Fruit fly (Drosophila melanogaster) whole organism, embryonic: Measurements from ENCODE around the gene CG43120.

Experiments
- B-H1 ChIP-seq: fragments of 200-800 bp; sonication (Bioruptor generic); IDR thresholded peaks from 3 replicates; pipeline ENCODE4 v1.3.6; 2022; ENCODE audit warnings: missing biosample characterization, missing genetic modification characterization
- Bdp1 ChIP-seq: fragments of 200-800 bp; sonication (Bioruptor generic); optimal IDR thresholded peaks from 3 replicates; lab custom pipeline; 2016; ENCODE audit warnings: missing biosample characterization, missing genetic modification characterization
- CG1024 ChIP-seq: fragments of 200-800 bp; sonication (Bioruptor generic); IDR thresholded peaks from 2 replicates; pipeline ENCODE4 v1.3.6; 2022; ENCODE audit warnings: missing biosample characterization, missing genetic modification characterization
- CG10321 ChIP-seq: fragments of 200-800 bp; sonication (Bioruptor generic); IDR thresholded peaks from 2 replicates; pipeline ENCODE4 v1.3.6; 2022; ENCODE audit warnings: missing biosample characterization, missing genetic modification characterization
- CG11398 ChIP-seq: fragments of 200-800 bp; sonication (Bioruptor generic); optimal IDR thresholded peaks from 2 replicates; lab custom pipeline; 2016; ENCODE audit warnings: missing biosample characterization, missing genetic modification characterization
- CG1233 ChIP-seq: fragments of 200-800 bp; sonication (Bioruptor generic); optimal IDR thresholded peaks from 4 replicates; lab custom pipeline; 2018; ENCODE audit warnings: missing biosample characterization, mild to moderate bottlenecking, missing genetic modification characterization
- CG12391 ChIP-seq: fragments of 200-800 bp; sonication (Bioruptor generic); optimal IDR thresholded peaks from 3 replicates; lab custom pipeline; 2018; ENCODE audit warnings: missing biosample characterization, mild to moderate bottlenecking, missing genetic modification characterization, moderate library complexity
- CG13424 ChIP-seq: fragments of 200-800 bp; sonication (Bioruptor generic); optimal IDR thresholded peaks from 2 replicates; lab custom pipeline; 2019; ENCODE audit warnings: missing biosample characterization, mild to moderate bottlenecking, missing genetic modification characterization, moderate library complexity
- CG14014 ChIP-seq: fragments of 200-800 bp; sonication (Bioruptor generic); IDR thresholded peaks from 2 replicates; pipeline ENCODE4 v1.3.6; 2022; ENCODE audit warnings: missing biosample characterization, missing genetic modification characterization
- CG14710 ChIP-seq: fragments of 200-800 bp; sonication (Bioruptor generic); optimal IDR thresholded peaks from 3 replicates; lab custom pipeline; 2019; ENCODE audit warnings: missing biosample characterization, mild to moderate bottlenecking, missing genetic modification characterization, moderate library complexity
- CG1647 ChIP-seq: fragments of 200-800 bp; sonication (Bioruptor generic); optimal IDR thresholded peaks from 3 replicates; lab custom pipeline; 2016; ENCODE audit warnings: missing biosample characterization, missing genetic modification characterization
- CG17361 ChIP-seq: fragments of 200-800 bp; sonication (Bioruptor generic); IDR thresholded peaks from 3 replicates; pipeline ENCODE4 v1.3.6; 2022; ENCODE audit warnings: missing biosample characterization, missing genetic modification characterization
- CG18476 ChIP-seq: fragments of 200-800 bp; sonication (Bioruptor generic); optimal IDR thresholded peaks from 2 replicates; lab custom pipeline; 2016; ENCODE audit warnings: missing biosample characterization, mild to moderate bottlenecking, missing genetic modification characterization
- CG34422 ChIP-seq: fragments of 200-800 bp; sonication (Bioruptor generic); IDR thresholded peaks from 3 replicates; pipeline ENCODE4 v1.3.6; 2022; ENCODE audit warnings: missing biosample characterization, missing genetic modification characterization
- CG3847 ChIP-seq: fragments of 200-800 bp; sonication (Bioruptor generic); IDR thresholded peaks from 2 replicates; pipeline ENCODE4 v1.3.6; 2022; ENCODE audit warnings: missing biosample characterization, missing genetic modification characterization
- CG4707 ChIP-seq: fragments of 200-800 bp; sonication (Bioruptor generic); optimal IDR thresholded peaks from 2 replicates; lab custom pipeline; 2018; ENCODE audit warnings: missing biosample characterization, mild to moderate bottlenecking, missing genetic modification characterization, moderate library complexity
- CG6813 ChIP-seq: fragments of 200-800 bp; sonication (Bioruptor generic); optimal IDR thresholded peaks from 2 replicates; lab custom pipeline; 2017; ENCODE audit warnings: missing biosample characterization, missing genetic modification characterization, mild to moderate bottlenecking, moderate library complexity, missing genetic modification reagents
- CG7556 ChIP-seq: fragments of 200-800 bp; sonication (Bioruptor generic); optimal IDR thresholded peaks from 2 replicates; lab custom pipeline; 2017; ENCODE audit warnings: missing biosample characterization, mild to moderate bottlenecking, missing genetic modification characterization
- CG9609 ChIP-seq: fragments of 200-800 bp; sonication (Bioruptor generic); optimal IDR thresholded peaks from 3 replicates; lab custom pipeline; 2016; ENCODE audit warnings: missing biosample characterization, missing genetic modification characterization
- CG9727 ChIP-seq: fragments of 200-800 bp; sonication (Bioruptor generic); optimal IDR thresholded peaks from 3 replicates; lab custom pipeline; 2017; ENCODE audit warnings: missing biosample characterization, mild to moderate bottlenecking, missing genetic modification characterization
- Dek ChIP-seq: fragments of 200-800 bp; sonication (Bioruptor generic); optimal IDR thresholded peaks from 3 replicates; lab custom pipeline; 2019; ENCODE audit warnings: missing biosample characterization, mild to moderate bottlenecking, missing genetic modification characterization, moderate library complexity
- Drgx ChIP-seq: fragments of 200-800 bp; sonication (Bioruptor generic); IDR thresholded peaks from 2 replicates; pipeline ENCODE4 v1.3.6; 2022; ENCODE audit warnings: missing biosample characterization, missing genetic modification characterization
- ERR ChIP-seq: fragments of 200-800 bp; sonication (Bioruptor generic); optimal IDR thresholded peaks from 2 replicates; lab custom pipeline; 2016; ENCODE audit warnings: missing biosample characterization, missing genetic modification characterization
- GATAe ChIP-seq: fragments of 200-800 bp; sonication (Bioruptor generic); conservative IDR thresholded peaks from 2 replicates; pipeline ENCODE4 v1.3.6; 2022; ENCODE audit warnings: missing biosample characterization, missing genetic modification characterization
- H2.0 ChIP-seq: fragments of 200-800 bp; sonication (Bioruptor generic); IDR thresholded peaks from 2 replicates; pipeline ENCODE4 v1.3.6; 2022; ENCODE audit warnings: missing biosample characterization, missing genetic modification characterization
- HmgD ChIP-seq: fragments of 200-800 bp; sonication (Bioruptor generic); optimal IDR thresholded peaks from 3 replicates; lab custom pipeline; 2016; ENCODE audit warnings: missing biosample characterization, missing genetic modification characterization
- HmgZ ChIP-seq: fragments of 200-800 bp; sonication (Bioruptor generic); optimal IDR thresholded peaks from 2 replicates; lab custom pipeline; 2018; ENCODE audit warnings: missing biosample characterization, mild to moderate bottlenecking, missing genetic modification characterization
- Hr39 ChIP-seq: fragments of >200 bp; optimal IDR thresholded peaks from 2 replicates; lab custom pipeline; 2017
- Opbp ChIP-seq: fragments of 200-800 bp; sonication (Bioruptor generic); IDR thresholded peaks from 3 replicates; pipeline ENCODE4 v1.3.6; 2022; ENCODE audit warnings: missing biosample characterization, missing genetic modification characterization; ENCODE audit not compliant: partially characterized antibody
- Poxn ChIP-seq: fragments of 200-800 bp; sonication (Bioruptor generic); IDR thresholded peaks from 2 replicates; pipeline ENCODE4 v1.3.6; 2022; ENCODE audit warnings: missing biosample characterization, missing genetic modification characterization
- Sry-δ ChIP-seq: fragments of 200-800 bp; sonication (Bioruptor generic); optimal IDR thresholded peaks from 2 replicates; lab custom pipeline; 2016; ENCODE audit warnings: missing biosample characterization, missing genetic modification characterization
- Ssrp ChIP-seq: fragments of 200-800 bp; sonication (Bioruptor generic); optimal IDR thresholded peaks from 2 replicates; lab custom pipeline; 2018; ENCODE audit warnings: missing biosample characterization, mild to moderate bottlenecking, missing genetic modification characterization, moderate library complexity
- TFAM ChIP-seq: fragments of 200-800 bp; sonication (Bioruptor generic); optimal IDR thresholded peaks from 2 replicates; lab custom pipeline; 2017; ENCODE audit warnings: missing biosample characterization, missing genetic modification characterization, inconsistent platforms
- az2 ChIP-seq: fragments of 200-800 bp; sonication (Bioruptor generic); optimal IDR thresholded peaks from 3 replicates; lab custom pipeline; 2016; ENCODE audit warnings: missing biosample characterization, missing genetic modification characterization
- bowl ChIP-seq: fragments of 200-800 bp; sonication (Bioruptor generic); IDR thresholded peaks from 2 replicates; pipeline ENCODE4 v1.3.6; 2022; ENCODE audit warnings: missing biosample characterization, missing genetic modification characterization
- corto ChIP-seq: fragments of 200-800 bp; sonication (Bioruptor generic); optimal IDR thresholded peaks from 2 replicates; lab custom pipeline; 2016; ENCODE audit warnings: missing biosample characterization, mild to moderate bottlenecking, missing genetic modification characterization, moderate library complexity
- da ChIP-seq: fragments of 200-800 bp; sonication (Bioruptor generic); optimal IDR thresholded peaks from 2 replicates; lab custom pipeline; 2016; ENCODE audit warnings: missing biosample characterization, missing genetic modification characterization
- eve ChIP-seq, 2 experiments: fragments of >200 bp; optimal IDR thresholded peaks; 2 replicates each; lab custom pipeline; 2017; ENCODE audit warnings: missing biosample characterization in 2 of 2, missing genetic modification characterization in 2 of 2
- fd3F ChIP-seq: fragments of 200-800 bp; sonication (Bioruptor generic); optimal IDR thresholded peaks from 2 replicates; lab custom pipeline; 2018; ENCODE audit warnings: missing biosample characterization, mild to moderate bottlenecking, missing genetic modification characterization, moderate library complexity
- gcm2 ChIP-seq: fragments of 200-800 bp; sonication (Bioruptor generic); optimal IDR thresholded peaks from 2 replicates; lab custom pipeline; 2016; ENCODE audit warnings: missing biosample characterization, missing genetic modification characterization
- grau ChIP-seq: fragments of 200-800 bp; optimal IDR thresholded peaks from 3 replicates; lab custom pipeline; 2019; ENCODE audit warnings: missing biosample characterization, mild to moderate bottlenecking, missing genetic modification characterization, moderate library complexity
- her ChIP-seq: fragments of 200-800 bp; sonication (Bioruptor generic); optimal IDR thresholded peaks from 2 replicates; lab custom pipeline; 2016; ENCODE audit warnings: missing biosample characterization, missing genetic modification characterization
- klu ChIP-seq: fragments of 200-800 bp; sonication (Bioruptor generic); IDR thresholded peaks from 2 replicates; pipeline ENCODE4 v1.3.6; 2022; ENCODE audit warnings: missing biosample characterization, missing genetic modification characterization
- maf-S ChIP-seq: fragments of 200-800 bp; sonication (Bioruptor generic); optimal IDR thresholded peaks from 2 replicates; lab custom pipeline; 2016; ENCODE audit warnings: missing biosample characterization, missing genetic modification characterization
- otp ChIP-seq: fragments of 200-800 bp; sonication (Bioruptor generic); IDR thresholded peaks from 3 replicates; pipeline ENCODE4, ENCODE4 v1.3.6; 2022; ENCODE audit warnings: missing biosample characterization, missing genetic modification characterization
- p53 ChIP-seq: fragments of 200-800 bp; sonication (Bioruptor generic); optimal IDR thresholded peaks from 2 replicates; lab custom pipeline; 2016; ENCODE audit warnings: missing biosample characterization, missing genetic modification characterization
- ranshi ChIP-seq: fragments of 200-800 bp; sonication (Bioruptor generic); IDR thresholded peaks from 2 replicates; pipeline ENCODE4 v1.3.6; 2022; ENCODE audit warnings: missing biosample characterization, missing genetic modification characterization
- trem ChIP-seq: fragments of 200-800 bp; optimal IDR thresholded peaks from 3 replicates; lab custom pipeline; 2019; ENCODE audit warnings: missing biosample characterization, mild to moderate bottlenecking, missing genetic modification characterization, moderate library complexity
- tup ChIP-seq: fragments of 200-800 bp; sonication (Bioruptor generic); optimal IDR thresholded peaks from 2 replicates; lab custom pipeline; 2016; ENCODE audit warnings: missing biosample characterization, mild to moderate bottlenecking, missing genetic modification characterization, moderate library complexity
- tx ChIP-seq: fragments of 200-800 bp; sonication (Bioruptor generic); optimal IDR thresholded peaks from 2 replicates; lab custom pipeline; 2016; ENCODE audit warnings: missing biosample characterization, missing genetic modification characterization
- zen2 ChIP-seq: fragments of 200-800 bp; sonication (Bioruptor generic); IDR thresholded peaks from 3 replicates; pipeline ENCODE4 v1.3.6; 2022; ENCODE audit warnings: missing biosample characterization, missing genetic modification characterization; ENCODE audit not compliant: partially characterized antibody

Gene CG43120

dm6 chr3L:14354285-14355092 lies 27.2 kb upstream of the CG43120 start (continued):
- TF ChIP-seq Sry-δ (GFP tag; lab: Kevin White, UChicago) = no peak
- TF ChIP-seq TFAM (GFP tag; lab: Kevin White, UChicago) = no peak
- 0 out of 3 replicates have a peak, but pooled peaks have one; percentile 23 for TF ChIP-seq CG17361 (GFP tag; lab: Robert Waterston, UW)
- no peak for TF ChIP-seq eve (GFP tag; optimal IDR thresholded peaks at IDR 0.05; lab: Kevin White, UChicago)
- no peak for TF ChIP-seq tup
- TF ChIP-seq Ssrp (tag; lab: Kevin White, UChicago) = peak; percentile 17
- TF ChIP-seq CG1024 = no peak
- TF ChIP-seq fd3F (GFP tag; lab: Kevin White, UChicago) = no peak
- TF ChIP-seq otp (GFP tag; lab: Robert Waterston, UW) = no peak
- no peak for TF ChIP-seq CG34422 (GFP tag; lab: Robert Waterston, UW)
- TF ChIP-seq CG1233 (GFP tag; lab: Kevin White, UChicago) = peak; percentile 38
- TF ChIP-seq trem = no peak
- TF ChIP-seq her (GFP tag; lab: Kevin White, UChicago) = no peak
- no peak for TF ChIP-seq CG14710 (tag; lab: Kevin White, UChicago)
- TF ChIP-seq CG1647 (GFP tag; lab: Kevin White, UChicago) = no peak
- no peak for TF ChIP-seq GATAe (GFP tag; lab: Robert Waterston, UW)
- peak; percentile 36 for TF ChIP-seq CG12391 (tag; lab: Kevin White, UChicago)
- no peak for TF ChIP-seq CG10321 (GFP tag; lab: Robert Waterston, UW)
- TF ChIP-seq gcm2 (GFP tag; lab: Kevin White, UChicago) = no peak
- TF ChIP-seq H2.0 = no peak
- no peak for TF ChIP-seq klu (GFP tag; lab: Robert Waterston, UW)
- TF ChIP-seq CG9727 (GFP tag; lab: Kevin White, UChicago) = peak; percentile 3
- TF ChIP-seq CG13424 = peak; percentile 10
- no peak for TF ChIP-seq B-H1 (GFP tag; lab: Robert Waterston, UW)
- no peak for TF ChIP-seq tx
- peak; percentile 32 for TF ChIP-seq CG7556 (GFP tag; lab: Kevin White, UChicago)
- TF ChIP-seq Drgx (GFP tag; lab: Robert Waterston, UW) = peak; percentile 40; the same call in 1 of the 2 replicates
- no peak for TF ChIP-seq CG14014 (GFP tag; lab: Robert Waterston, UW)
- no peak for TF ChIP-seq da
- no peak for TF ChIP-seq p53 (GFP tag; lab: Kevin White, UChicago)
- no peak for TF ChIP-seq Opbp (GFP tag; lab: Robert Waterston, UW)
- no peak for TF ChIP-seq zen2 (GFP tag; lab: Robert Waterston, UW)
- TF ChIP-seq CG3847 (GFP tag; lab: Robert Waterston, UW) = no peak
- TF ChIP-seq CG18476 (GFP tag; lab: Kevin White, UChicago) = no peak
- TF ChIP-seq CG11398 (GFP tag; lab: Kevin White, UChicago) = no peak
- TF ChIP-seq bowl = no peak
- no peak for TF ChIP-seq ERR
- no peak for TF ChIP-seq Dek (tag; lab: Kevin White, UChicago)
- TF ChIP-seq Hr39 (lab: Kevin White, UChicago) = no peak
- no peak for TF ChIP-seq grau (tag; lab: Kevin White, UChicago)
- TF ChIP-seq Bdp1 (GFP tag; lab: Kevin White, UChicago) = no peak
- peak; percentile 43 for TF ChIP-seq CG6813 (GFP tag; lab: Kevin White, UChicago)
- no peak for TF ChIP-seq HmgD (GFP tag; lab: Kevin White, UChicago)
- TF ChIP-seq CG4707 (GFP tag; lab: Kevin White, UChicago) = no peak
- no peak for TF ChIP-seq CG9609 (GFP tag; lab: Kevin White, UChicago)
- no peak for TF ChIP-seq ranshi (GFP tag; lab: Robert Waterston, UW)
- no peak for TF ChIP-seq az2
- no peak for TF ChIP-seq HmgZ
- TF ChIP-seq Poxn = no peak
- no peak for TF ChIP-seq maf-S
- no peak for TF ChIP-seq corto (GFP tag; lab: Kevin White, UChicago)
